Fruit fly (Drosophila melanogaster): ENCODE measurements around the gene Ctl2.

Ctl2 gene

dm6 chr3R:29122817-29123611 lies at the start of gene Ctl2, which contains the start of gene yem:
Gene Ctl2, plus strand, starts transcription at chr3R:29123370.
Gene yem, minus strand, starts transcription at chr3R:29122879.
- TF ChIP-seq Gug (GFP tag; IDR thresholded peaks at IDR 0.05) (no peak), spab (GFP tag; optimal IDR thresholded peaks at IDR 0.05) (no peak), CG6276 (GFP tag; optimal IDR thresholded peaks at IDR 0.05) (no peak), fkh (GFP tag; optimal IDR thresholded peaks at IDR 0.05) (no peak), CG7368 (GFP tag; optimal IDR thresholded peaks at IDR 0.05) (peak; percentile 39), Smox (GFP tag; optimal IDR thresholded peaks at IDR 0.05) (no peak), acj6 (GFP tag; optimal IDR thresholded peaks at IDR 0.05) (peak; percentile 53), CG11294 (GFP tag; IDR thresholded peaks at IDR 0.05) (no peak; the same call in none of the 2 replicates), Blimp-1 (GFP tag; optimal IDR thresholded peaks at IDR 0.05) (no peak), CG8632 (GFP tag; optimal IDR thresholded peaks at IDR 0.05) (peak; percentile 21), CG8119 (GFP tag; IDR thresholded peaks at IDR 0.05) (peak; percentile 35; the same call in 1 of the 3 replicates), CG9139 (GFP tag; optimal IDR thresholded peaks at IDR 0.05) (no peak), CG34406 (GFP tag; optimal IDR thresholded peaks at IDR 0.05) (no peak), OdsH (GFP tag; optimal IDR thresholded peaks at IDR 0.05) (no peak), Eip78C (GFP tag) (peak; percentile 84), Met (GFP tag; optimal IDR thresholded peaks at IDR 0.05) (no peak), vri (GFP tag; optimal IDR thresholded peaks at IDR 0.05) (peak; percentile 74), dsx (GFP tag; optimal IDR thresholded peaks at IDR 0.05; ENCODE audit: poor library complexity, severe bottlenecking) (peak; percentile 6), dac (GFP tag; optimal IDR thresholded peaks at IDR 0.05) (no peak), fd59A (GFP tag; optimal IDR thresholded peaks at IDR 0.05) (peak; percentile 52), Sox14 (GFP tag; optimal IDR thresholded peaks at IDR 0.05) (peak; percentile 93), CG6163 (GFP tag; IDR thresholded peaks at IDR 0.05) (peak; percentile 59), fd85E (GFP tag; optimal IDR thresholded peaks at IDR 0.05) (no peak), CG10631 (GFP tag; optimal IDR thresholded peaks at IDR 0.05) (peak; percentile 77), pdm3 (GFP tag; optimal IDR thresholded peaks at IDR 0.05) (peak; percentile 75), Eip75B (GFP tag; optimal IDR thresholded peaks at IDR 0.05) (peak; percentile 79), CG11762 (GFP tag; optimal IDR thresholded peaks at IDR 0.05; ENCODE audit: insufficient read depth) (no peak), CG4318 (GFP tag; optimal IDR thresholded peaks at IDR 0.05) (no peak), eg (GFP tag; IDR thresholded peaks at IDR 0.05) (peak; percentile 39; the same call in 2 of the 3 replicates), CG6808 (GFP tag; optimal IDR thresholded peaks at IDR 0.05) (no peak), Hr39 (GFP tag; optimal IDR thresholded peaks at IDR 0.05) (peak; percentile 81), lz (GFP tag; optimal IDR thresholded peaks at IDR 0.05) (peak; percentile 85), CG6854 (GFP tag; optimal IDR thresholded peaks at IDR 0.05) (peak; percentile 39), svp (GFP tag) (peak; percentile 95), cyc (GFP tag; optimal IDR thresholded peaks at IDR 0.05) (peak; percentile 74), CG16779 (tag; optimal IDR thresholded peaks at IDR 0.05) (peak; percentile 26), CG8319 (GFP tag; optimal IDR thresholded peaks at IDR 0.05) (peak; percentile 49), Lpt (GFP tag; optimal IDR thresholded peaks at IDR 0.05) (no peak), CG10669 (GFP tag; optimal IDR thresholded peaks at IDR 0.05) (peak; percentile 7), Ets21C (GFP tag; optimal IDR thresholded peaks at IDR 0.05) (peak; percentile 79), achi (GFP tag; optimal IDR thresholded peaks at IDR 0.05) (peak; percentile 62), salr (GFP tag; optimal IDR thresholded peaks at IDR 0.05) (peak in 1 of 2 experiments; percentile 40), Eip93F (GFP tag; optimal IDR thresholded peaks at IDR 0.05) (peak; percentile 29), Hr4 (GFP tag; optimal IDR thresholded peaks at IDR 0.05) (no peak), CG15336 (GFP tag; IDR thresholded peaks at IDR 0.05) (peak; percentile 30; the same call in 1 of the 2 replicates), CG3032 (tag; optimal IDR thresholded peaks at IDR 0.05) (peak; percentile 56), CG1621 (tag; optimal IDR thresholded peaks at IDR 0.05) (no peak), CG31627 (GFP tag; optimal IDR thresholded peaks at IDR 0.05) (peak; percentile 82), Sox102F (GFP tag; optimal IDR thresholded peaks at IDR 0.05) (no peak), CG6792 (GFP tag; optimal IDR thresholded peaks at IDR 0.05) (peak; percentile 66)

Data from whole organism, prepupa.